Worm (Caenorhabditis elegans) whole organism, L4 larva: ENCODE results near the gene F45E1.2.

Experiments used
- D1046.2 ChIP-seq: fragments of 200-800 bp; sonication (Bioruptor generic); IDR thresholded peaks from 2 replicates; pipeline ENCODE4 v1.3.6; 2022; ENCODE audit warnings: missing genetic modification characterization, missing compliant biosample characterization
- F10B5.3 ChIP-seq: sonication (generic microtip); optimal IDR thresholded peaks from 2 replicates; lab custom pipeline; 2016; ENCODE audit warnings: mild to moderate bottlenecking, missing genetic modification characterization, missing compliant biosample characterization
- F37D6.2 ChIP-seq: sonication (generic microtip); optimal IDR thresholded peaks from 2 replicates; lab custom pipeline; 2016; ENCODE audit warnings: mild to moderate bottlenecking, missing genetic modification characterization, missing compliant biosample characterization
- F49E8.2 ChIP-seq: sonication (generic microtip); optimal IDR thresholded peaks from 2 replicates; lab custom pipeline; 2016; ENCODE audit warnings: missing compliant biosample characterization, mild to moderate bottlenecking, missing genetic modification characterization, borderline replicate concordance
- R02D3.7 ChIP-seq: fragments of 150-350 bp; sonication (generic microtip); optimal IDR thresholded peaks from 3 replicates; lab custom pipeline; 2014; ENCODE audit warnings: missing biosample characterization, missing genetic modification characterization
- T20F7.1 ChIP-seq: fragments of 200-800 bp; sonication (Bioruptor generic); optimal IDR thresholded peaks from 2 replicates; lab custom pipeline; 2018; ENCODE audit warnings: mild to moderate bottlenecking, missing genetic modification characterization, missing compliant biosample characterization
- Y105C5A.15 ChIP-seq: fragments of 200-800 bp; sonication (Bioruptor generic); IDR thresholded peaks from 2 replicates; pipeline ENCODE4 v1.3.6; 2022; ENCODE audit warnings: missing genetic modification characterization, missing compliant biosample characterization
- Y48G9A.11 ChIP-seq: fragments of 200-800 bp; sonication (Bioruptor generic); IDR thresholded peaks from 2 replicates; pipeline ENCODE4 v1.3.6; 2022; ENCODE audit warnings: missing genetic modification reagents, missing genetic modification characterization, missing compliant biosample characterization
- aly-2 ChIP-seq: sonication (generic microtip); optimal IDR thresholded peaks from 2 replicates; lab custom pipeline; 2018; ENCODE audit warnings: missing biosample characterization, missing genetic modification characterization
- arid-1 ChIP-seq: fragments of 200-800 bp; sonication (Bioruptor generic); conservative IDR thresholded peaks from 2 replicates; pipeline ENCODE4 v1.3.6; 2022; ENCODE audit warnings: missing genetic modification reagents, missing genetic modification characterization, missing compliant biosample characterization
- ceh-32 ChIP-seq: sonication (generic microtip); optimal IDR thresholded peaks from 2 replicates; lab custom pipeline; 2016; ENCODE audit warnings: mild to moderate bottlenecking, missing genetic modification characterization, missing compliant biosample characterization; ENCODE audit not compliant: poor library complexity
- ceh-44 ChIP-seq: fragments of 200-800 bp; sonication (Bioruptor generic); IDR thresholded peaks from 2 replicates; pipeline ENCODE4 v1.3.6; 2022; ENCODE audit warnings: missing genetic modification reagents, missing genetic modification characterization, missing compliant biosample characterization
- ceh-82 ChIP-seq: sonication (generic microtip); optimal IDR thresholded peaks from 2 replicates; lab custom pipeline; 2017; ENCODE audit warnings: missing biosample characterization, missing genetic modification characterization
- daf-12 ChIP-seq: fragments of 150-350 bp; optimal IDR thresholded peaks from 2 replicates; lab custom pipeline; 2014; ENCODE audit warnings: missing biosample characterization, missing genetic modification reagents, missing genetic modification characterization
- daf-16 ChIP-seq, 3 experiments: sonication (generic microtip); optimal IDR thresholded peaks; 2 replicates each; lab custom pipeline; 2016 to 2017; ENCODE audit warnings: missing genetic modification characterization in 3 of 3, missing genetic modification reagents in 3 of 3, mild to moderate bottlenecking in 2 of 3, missing compliant biosample characterization in 2 of 3, missing biosample characterization in 1 of 3, moderate library complexity in 1 of 3
- daf-19 ChIP-seq: fragments of 200-800 bp; sonication (Bioruptor generic); conservative IDR thresholded peaks from 2 replicates; pipeline ENCODE4 v1.3.6; 2022; ENCODE audit warnings: missing genetic modification characterization, missing compliant biosample characterization
- daf-8 ChIP-seq: fragments of 200-800 bp; sonication (Bioruptor generic); IDR thresholded peaks from 2 replicates; pipeline ENCODE4 v1.3.6; 2022; ENCODE audit warnings: missing genetic modification characterization, missing compliant biosample characterization
- dmd-6 ChIP-seq: fragments of 200-800 bp; sonication (Bioruptor generic); IDR thresholded peaks from 2 replicates; pipeline ENCODE4 v1.3.6; 2022; ENCODE audit warnings: missing genetic modification reagents, missing genetic modification characterization, missing compliant biosample characterization
- dmd-9 ChIP-seq: fragments of 200-800 bp; sonication (Bioruptor generic); IDR thresholded peaks from 2 replicates; pipeline ENCODE4 v1.3.6; 2022; ENCODE audit warnings: missing genetic modification reagents, missing genetic modification characterization, missing compliant biosample characterization
- dpl-1 ChIP-seq: fragments of 150-350 bp; optimal IDR thresholded peaks from 2 replicates; lab custom pipeline; 2014; ENCODE audit warnings: missing biosample characterization, missing genetic modification reagents, missing genetic modification characterization
- egl-43 ChIP-seq: fragments of 200-800 bp; sonication (Bioruptor generic); IDR thresholded peaks from 2 replicates; pipeline ENCODE4 v1.3.6; 2022; ENCODE audit warnings: missing genetic modification reagents, missing genetic modification characterization, missing compliant biosample characterization
- fkh-10 ChIP-seq: fragments of 150-350 bp; optimal IDR thresholded peaks from 2 replicates; lab custom pipeline; 2014; ENCODE audit warnings: missing biosample characterization, missing genetic modification reagents, missing genetic modification characterization
- hif-1 ChIP-seq, 2 experiments: sonication (generic microtip); optimal IDR thresholded peaks; 2 replicates each; lab custom pipeline; 2016 to 2017; ENCODE audit warnings: missing compliant biosample characterization in 2 of 2, missing genetic modification characterization in 2 of 2, missing genetic modification reagents in 2 of 2, missing genotype in 2 of 2, mild to moderate bottlenecking in 1 of 2
- hlh-30 ChIP-seq: sonication (generic microtip); optimal IDR thresholded peaks from 2 replicates; lab custom pipeline; 2017; ENCODE audit warnings: antibody characterized with exemption, mild to moderate bottlenecking, missing genetic modification characterization, missing compliant biosample characterization; ENCODE audit not compliant: insufficient read depth
- hmg-1.1 ChIP-seq: fragments of 200-800 bp; sonication (Bioruptor generic); IDR thresholded peaks from 2 replicates; pipeline ENCODE4 v1.3.6; 2022; ENCODE audit warnings: missing genetic modification reagents, missing genetic modification characterization, missing compliant biosample characterization
- jun-1 ChIP-seq: fragments of 150-350 bp; optimal IDR thresholded peaks from 2 replicates; lab custom pipeline; 2014; ENCODE audit warnings: missing biosample characterization, missing genetic modification reagents, missing genetic modification characterization
- lin-1 ChIP-seq: fragments of 200-800 bp; sonication (Bioruptor generic); IDR thresholded peaks from 2 replicates; pipeline ENCODE4 v1.3.6; 2022; ENCODE audit warnings: missing genetic modification reagents, missing genetic modification characterization, missing compliant biosample characterization
- lin-15B ChIP-seq: fragments of 150-350 bp; sonication (generic microtip); optimal IDR thresholded peaks from 3 replicates; lab custom pipeline; 2014; ENCODE audit warnings: missing biosample characterization, missing genetic modification characterization
- lin-29 ChIP-seq: fragments of 200-800 bp; sonication (Bioruptor generic); IDR thresholded peaks from 2 replicates; pipeline ENCODE4 v1.3.6; 2022; ENCODE audit warnings: missing genetic modification reagents, missing genetic modification characterization, missing compliant biosample characterization
- lsy-2 ChIP-seq, 2 experiments: fragments of 150-350 bp in 1 of 2; sonication (generic microtip) in 1 of 2; optimal IDR thresholded peaks; 2 replicates each; lab custom pipeline; 2014 to 2017; ENCODE audit warnings: missing biosample characterization in 2 of 2, missing genetic modification characterization in 2 of 2
- mxl-2 ChIP-seq: fragments of 200-800 bp; sonication (Bioruptor generic); conservative IDR thresholded peaks from 2 replicates; pipeline ENCODE4 v1.3.6; 2022; ENCODE audit warnings: missing genetic modification reagents, missing genetic modification characterization, missing compliant biosample characterization
- mxl-3 ChIP-seq: fragments of 200-800 bp; sonication (Bioruptor generic); optimal IDR thresholded peaks from 2 replicates; lab custom pipeline; 2018; ENCODE audit warnings: mild to moderate bottlenecking, missing genetic modification characterization, missing compliant biosample characterization
- nhr-10 ChIP-seq: fragments of 150-350 bp; optimal IDR thresholded peaks from 2 replicates; lab custom pipeline; 2014; ENCODE audit warnings: missing biosample characterization, missing genetic modification characterization
- nhr-102 ChIP-seq: sonication (generic microtip); optimal IDR thresholded peaks from 2 replicates; lab custom pipeline; 2016; ENCODE audit warnings: mild to moderate bottlenecking, missing genetic modification characterization, moderate library complexity, missing compliant biosample characterization
- nhr-111 ChIP-seq: fragments of 200-800 bp; sonication (Bioruptor generic); optimal IDR thresholded peaks from 2 replicates; lab custom pipeline; 2018; ENCODE audit warnings: mild to moderate bottlenecking, missing genetic modification characterization, missing compliant biosample characterization
- nhr-237 ChIP-seq: sonication (generic microtip); optimal IDR thresholded peaks from 2 replicates; lab custom pipeline; 2017; ENCODE audit warnings: missing biosample characterization, missing genetic modification characterization
- nhr-25 ChIP-seq: sonication (generic microtip); optimal IDR thresholded peaks from 2 replicates; lab custom pipeline; 2017; ENCODE audit warnings: missing genetic modification characterization, mild to moderate bottlenecking, missing compliant biosample characterization, antibody characterized with exemption, moderate library complexity, borderline replicate concordance; ENCODE audit not compliant: insufficient read depth
- nhr-76 ChIP-seq: fragments of 150-350 bp; optimal IDR thresholded peaks from 2 replicates; lab custom pipeline; 2014; ENCODE audit warnings: missing biosample characterization, missing genetic modification characterization
- sdz-12 ChIP-seq: fragments of 200-800 bp; sonication (Bioruptor generic); optimal IDR thresholded peaks from 2 replicates; lab custom pipeline; 2018; ENCODE audit warnings: mild to moderate bottlenecking, missing genetic modification characterization, missing compliant biosample characterization
- set-16 ChIP-seq: fragments of 200-800 bp; sonication (Bioruptor generic); IDR thresholded peaks from 2 replicates; pipeline ENCODE4 v1.3.6; 2022; ENCODE audit warnings: missing genetic modification reagents, missing genetic modification characterization, missing compliant biosample characterization
- skn-1 ChIP-seq: fragments of 150-350 bp; optimal IDR thresholded peaks from 2 replicates; lab custom pipeline; 2014; ENCODE audit warnings: missing biosample characterization, missing genetic modification characterization
- snpc-1.2 ChIP-seq: fragments of 200-800 bp; sonication (Bioruptor generic); IDR thresholded peaks from 2 replicates; pipeline ENCODE4 v1.3.6; 2022; ENCODE audit warnings: missing genetic modification reagents, missing genetic modification characterization, missing compliant biosample characterization
- unc-39 ChIP-seq: sonication (generic microtip); optimal IDR thresholded peaks from 2 replicates; lab custom pipeline; 2017; ENCODE audit warnings: missing biosample characterization, missing genetic modification characterization
- unc-62 ChIP-seq, 3 experiments: fragments of 150-350 bp in 1 of 3; sonication (generic microtip); optimal IDR thresholded peaks in 2 of 3; peaks in 1 of 3; 1 replicate in 1 of 3; 2 replicates in 2 of 3; lab custom pipeline; 2014 to 2017; ENCODE audit warnings: missing biosample characterization in 3 of 3, missing genetic modification characterization in 3 of 3, missing genetic modification reagents in 3 of 3, missing genotype in 1 of 3
- vab-7 ChIP-seq: fragments of 200-800 bp; sonication (Bioruptor generic); IDR thresholded peaks from 2 replicates; pipeline ENCODE4 v1.3.6; 2022; ENCODE audit warnings: missing genetic modification reagents, missing genetic modification characterization, missing compliant biosample characterization
- zag-1 ChIP-seq: fragments of 150-350 bp; optimal IDR thresholded peaks from 2 replicates; lab custom pipeline; 2014; ENCODE audit warnings: missing biosample characterization, missing genetic modification characterization
- zfp-2 ChIP-seq: sonication (generic microtip); optimal IDR thresholded peaks from 2 replicates; lab custom pipeline; 2016; ENCODE audit warnings: mild to moderate bottlenecking, missing genetic modification characterization, missing compliant biosample characterization
- ztf-7 ChIP-seq: fragments of 150-350 bp; optimal IDR thresholded peaks from 2 replicates; lab custom pipeline; 2014; ENCODE audit warnings: missing biosample characterization, missing genetic modification characterization

F45E1.2 gene

DNA sequence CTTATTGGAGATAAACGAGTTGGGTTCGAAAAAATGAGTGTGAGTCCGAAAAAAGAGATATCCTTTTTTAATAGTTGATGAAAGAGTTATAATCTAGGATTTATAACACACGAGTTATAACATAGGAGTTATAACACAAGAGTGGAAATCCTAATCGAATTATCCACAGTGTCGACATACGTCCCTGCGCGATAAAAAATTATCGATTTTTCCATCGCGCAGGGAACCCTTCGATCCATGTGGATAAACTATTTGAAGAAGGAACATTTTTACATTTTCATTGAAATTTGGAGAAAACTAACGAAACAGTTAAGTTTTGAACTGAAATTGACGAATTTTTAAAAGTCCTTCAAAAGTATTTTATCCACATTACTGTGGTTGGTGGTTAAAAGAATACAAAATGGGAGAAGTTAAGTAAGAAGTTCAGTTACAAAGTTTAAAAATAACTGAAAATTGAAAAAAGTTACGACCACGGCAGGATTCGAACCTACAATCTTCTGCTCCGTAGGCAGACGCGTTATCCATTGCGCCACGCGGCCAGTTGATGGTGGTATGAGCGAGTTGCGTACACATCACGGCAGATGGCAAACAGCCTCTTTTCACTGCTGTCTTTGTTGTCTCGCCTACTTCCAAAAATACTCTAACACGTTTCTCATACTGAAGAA, 32.8 kb downstream of the F45E1.2 start (continued):
- TF ChIP-seq zfp-2 (tag; lab: Kevin White, UChicago) (peak; percentile 84), D1046.2 (GFP tag; lab: Robert Waterston, UW) (peak; percentile 82), fkh-10 (GFP tag; lab: Kevin White, UChicago) (peak; percentile 97), daf-19 (peak; percentile 97), ceh-82 (tag; lab: Kevin White, UChicago) (peak; percentile 98), lin-15B (tag; lab: Kevin White, UChicago) (peak; percentile 22), dmd-9 (peak; percentile 81), nhr-10 (tag; lab: Kevin White, UChicago) (peak; percentile 99), lin-1 (GFP tag; lab: Robert Waterston, UW) (peak; percentile 90), Y105C5A.15 (peak; percentile 59; the same call in 1 of the 2 replicates), F37D6.2 (peak; percentile 99), unc-62 (GFP tag; optimal IDR thresholded peaks at IDR 0.05 in 1 of 2; lab: Kevin White, UChicago) (peak; percentile 84 to 99), unc-62 (tag; optimal IDR thresholded peaks at IDR 0.05; lab: Kevin White, UChicago) (peak; percentile 84), daf-16 (GFP tag; optimal IDR thresholded peaks at IDR 0.05; lab: Kevin White, UChicago) (peak; percentile 96 to 98), daf-16 (tag; optimal IDR thresholded peaks at IDR 0.05; lab: Kevin White, UChicago) (peak; percentile 60), nhr-102 (peak; percentile 99), dpl-1 (GFP tag; lab: Kevin White, UChicago) (peak; percentile 77), mxl-2 (GFP tag; lab: Robert Waterston, UW) (peak; percentile 90), ztf-7 (peak; percentile 94), T20F7.1 (GFP tag; lab: Kevin White, UChicago) (peak; percentile 92), vab-7 (GFP tag; lab: Robert Waterston, UW) (peak; percentile 84), lin-29 (GFP tag; lab: Robert Waterston, UW) (peak; percentile 92), hmg-1.1 (GFP tag; lab: Robert Waterston, UW) (peak; percentile 99), R02D3.7 (tag; lab: Kevin White, UChicago) (peak; percentile 9), nhr-237 (tag; lab: Kevin White, UChicago) (peak; percentile 86), daf-12 (tag; lab: Kevin White, UChicago) (peak; percentile 17), F49E8.2 (tag; lab: Kevin White, UChicago) (peak; percentile 4), ceh-44 (GFP tag; lab: Robert Waterston, UW) (peak; percentile 61), nhr-111 (GFP tag; lab: Kevin White, UChicago) (peak; percentile 43), unc-39 (tag; lab: Kevin White, UChicago) (peak; percentile 73), skn-1 (tag; lab: Kevin White, UChicago) (no peak), daf-8 (GFP tag; lab: Robert Waterston, UW) (peak; percentile 86; the same call in 1 of the 2 replicates), nhr-76 (tag; lab: Kevin White, UChicago) (peak; percentile 79), hif-1 (tag; optimal IDR thresholded peaks at IDR 0.05; lab: Kevin White, UChicago) (peak; percentile 73 to 92), sdz-12 (GFP tag; lab: Kevin White, UChicago) (no peak), Y48G9A.11 (peak; percentile 73), arid-1 (GFP tag; lab: Robert Waterston, UW) (peak; percentile 87), ceh-32 (peak; percentile 90), mxl-3 (GFP tag; lab: Kevin White, UChicago) (peak; percentile 89), aly-2 (tag; lab: Kevin White, UChicago) (no peak), zag-1 (peak; percentile 96), dmd-6 (GFP tag; lab: Robert Waterston, UW) (peak; percentile 96), jun-1 (tag; lab: Kevin White, UChicago) (peak; percentile 98), lsy-2 (tag; optimal IDR thresholded peaks at IDR 0.05; lab: Kevin White, UChicago) (peak; percentile 96 to 97), set-16 (GFP tag; lab: Robert Waterston, UW) (peak; percentile 24; the same call in 1 of the 2 replicates), nhr-25 (tag; lab: Kevin White, UChicago) (peak; percentile 88), snpc-1.2 (peak; percentile 83), hlh-30 (tag; lab: Kevin White, UChicago) (peak; percentile 96), F10B5.3 (tag; lab: Kevin White, UChicago) (peak; percentile 96), egl-43 (GFP tag; lab: Robert Waterston, UW) (peak; percentile 90)
